Worm (Caenorhabditis elegans) whole organism, early embryonic: ENCODE measurements around the gene Y43F8C.6.
A peak's percentile ranks its signal among the peaks of the same experiment; 100 is the strongest.

Experiments used
- B0310.2 ChIP-seq: sonication (generic microtip); optimal IDR thresholded peaks from 2 replicates; lab custom pipeline; 2016; ENCODE audit warnings: mild to moderate bottlenecking, missing genetic modification characterization, missing compliant biosample characterization
- F13C5.2 ChIP-seq: sonication (generic microtip); optimal IDR thresholded peaks from 2 replicates; lab custom pipeline; 2017; ENCODE audit warnings: mild to moderate bottlenecking, missing genetic modification characterization, inconsistent platforms, missing compliant biosample characterization
- aly-1 ChIP-seq: sonication (generic microtip); optimal IDR thresholded peaks from 2 replicates; lab custom pipeline; 2016; ENCODE audit warnings: missing genetic modification characterization, missing compliant biosample characterization
- ama-1 ChIP-seq: fragments of 150-350 bp; optimal IDR thresholded peaks from 2 replicates; lab custom pipeline; 2014
- ceh-13 ChIP-seq: fragments of 200-800 bp; sonication (Bioruptor generic); optimal IDR thresholded peaks from 2 replicates; lab custom pipeline; 2018; ENCODE audit warnings: mild to moderate bottlenecking, missing genetic modification characterization, missing compliant biosample characterization
- ceh-36 ChIP-seq: sonication (generic microtip); optimal IDR thresholded peaks from 2 replicates; lab custom pipeline; 2016; ENCODE audit warnings: missing genetic modification characterization, inconsistent platforms, missing compliant biosample characterization
- ets-7 ChIP-seq: sonication (generic microtip); optimal IDR thresholded peaks from 2 replicates; lab custom pipeline; 2016; ENCODE audit warnings: missing genotype, missing genetic modification characterization, missing compliant biosample characterization
- flt-1 ChIP-seq: fragments of 200-800 bp; sonication (Bioruptor generic); IDR thresholded peaks from 2 replicates; pipeline ENCODE4 v1.3.6; 2022; ENCODE audit warnings: missing genetic modification characterization, missing compliant biosample characterization
- hmbx-1 ChIP-seq: sonication (generic microtip); optimal IDR thresholded peaks from 2 replicates; lab custom pipeline; 2016; ENCODE audit warnings: mild to moderate bottlenecking, missing genetic modification characterization, missing compliant biosample characterization
- hmg-4 ChIP-seq: fragments of 200-800 bp; sonication (Bioruptor generic); optimal IDR thresholded peaks from 2 replicates; lab custom pipeline; 2018; ENCODE audit warnings: mild to moderate bottlenecking, missing genetic modification characterization, missing compliant biosample characterization
- hnd-1 ChIP-seq: sonication (generic microtip); optimal IDR thresholded peaks from 2 replicates; lab custom pipeline; 2016; ENCODE audit warnings: missing genetic modification characterization, missing compliant biosample characterization
- pes-1 ChIP-seq: fragments of 200-800 bp; sonication (Bioruptor generic); IDR thresholded peaks from 2 replicates; pipeline ENCODE4 v1.3.6; 2022; ENCODE audit warnings: missing genetic modification reagents, missing genetic modification characterization, missing compliant biosample characterization
- scrt-1 ChIP-seq: fragments of 200-800 bp; sonication (Bioruptor generic); IDR thresholded peaks from 2 replicates; pipeline ENCODE4 v1.3.6; 2022; ENCODE audit warnings: missing genetic modification characterization, missing compliant biosample characterization
- sea-1 ChIP-seq: fragments of 200-800 bp; sonication (Bioruptor generic); conservative IDR thresholded peaks from 2 replicates; pipeline ENCODE4 v1.3.6; 2022; ENCODE audit warnings: missing genetic modification characterization, missing compliant biosample characterization
- tbx-11 ChIP-seq: fragments of 200-800 bp; sonication (Bioruptor generic); IDR thresholded peaks from 2 replicates; pipeline ENCODE4 v1.3.6; 2022; ENCODE audit warnings: missing genetic modification characterization, missing compliant biosample characterization
- tbx-37 ChIP-seq: fragments of 200-800 bp; sonication (Bioruptor generic); conservative IDR thresholded peaks from 2 replicates; pipeline ENCODE4 v1.3.6; 2022; ENCODE audit warnings: missing genetic modification reagents, missing genetic modification characterization, missing compliant biosample characterization
- tra-4 ChIP-seq: sonication (generic microtip); optimal IDR thresholded peaks from 2 replicates; lab custom pipeline; 2017; ENCODE audit warnings: missing genetic modification characterization, missing compliant biosample characterization

Y43F8C.6 gene

ce11 chrV:19636194-19636584 is 4.5 kb downstream of the Y43F8C.6 start:
- TF ChIP-seq hmbx-1 (tag; lab: Kevin White, UChicago), result no peak
- no peak for TF ChIP-seq aly-1
- no peak for TF ChIP-seq tbx-37 (GFP tag; lab: Robert Waterston, UW)
- no peak for TF ChIP-seq B0310.2 (tag; lab: Kevin White, UChicago)
- TF ChIP-seq ets-7 (tag; lab: Kevin White, UChicago), result no peak
- no peak for TF ChIP-seq hnd-1 (tag; lab: Kevin White, UChicago)
- TF ChIP-seq sea-1 (GFP tag; lab: Robert Waterston, UW), result no peak
- no peak for TF ChIP-seq ama-1 (lab: Kevin White, UChicago)

DNA sequence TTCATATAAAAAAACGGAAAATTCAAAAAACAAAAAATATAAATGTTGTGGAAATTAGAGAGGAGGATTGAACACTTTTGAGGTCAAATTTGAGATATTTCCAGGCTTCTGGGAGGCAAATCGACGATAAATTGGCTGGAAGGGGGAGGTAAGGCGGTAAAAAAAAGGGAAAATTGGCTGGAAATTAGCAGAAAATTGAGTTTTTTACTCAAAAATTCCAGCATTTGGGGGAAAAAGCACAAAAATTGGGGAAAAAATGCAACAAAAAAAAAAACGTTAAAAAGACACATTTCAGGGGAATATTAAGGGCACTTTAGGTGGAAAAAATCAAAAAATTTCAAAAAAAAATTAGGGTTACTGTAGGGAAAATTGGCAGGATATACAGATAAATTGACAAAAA is 6.5 kb downstream of the Y43F8C.6 start:
- TF ChIP-seq hmbx-1 (tag; lab: Kevin White, UChicago) (no peak), hmg-4 (GFP tag; lab: Kevin White, UChicago) (no peak), tra-4 (no peak), hnd-1 (tag; lab: Kevin White, UChicago) (no peak), tbx-37 (GFP tag; lab: Robert Waterston, UW) (0 out of 2 replicates have a peak, but pooled peaks have one; percentile 8), pes-1 (no peak), ets-7 (tag; lab: Kevin White, UChicago) (no peak), ama-1 (lab: Kevin White, UChicago) (no peak), flt-1 (GFP tag; lab: Robert Waterston, UW) (no peak)

- TF ChIP-seq ceh-13 (GFP tag; lab: Kevin White, UChicago), result no peak
- TF ChIP-seq sea-1 (GFP tag; lab: Robert Waterston, UW), result no peak
- no peak for TF ChIP-seq aly-1
- no peak for TF ChIP-seq hnd-1 (tag; lab: Kevin White, UChicago)
- no peak for TF ChIP-seq flt-1 (GFP tag; lab: Robert Waterston, UW)
- no peak for TF ChIP-seq tra-4
- no peak for TF ChIP-seq pes-1
Measured at ce11 chrV:19632948-19633347, 7.8 kb downstream of the Y43F8C.6 start.

DNA sequence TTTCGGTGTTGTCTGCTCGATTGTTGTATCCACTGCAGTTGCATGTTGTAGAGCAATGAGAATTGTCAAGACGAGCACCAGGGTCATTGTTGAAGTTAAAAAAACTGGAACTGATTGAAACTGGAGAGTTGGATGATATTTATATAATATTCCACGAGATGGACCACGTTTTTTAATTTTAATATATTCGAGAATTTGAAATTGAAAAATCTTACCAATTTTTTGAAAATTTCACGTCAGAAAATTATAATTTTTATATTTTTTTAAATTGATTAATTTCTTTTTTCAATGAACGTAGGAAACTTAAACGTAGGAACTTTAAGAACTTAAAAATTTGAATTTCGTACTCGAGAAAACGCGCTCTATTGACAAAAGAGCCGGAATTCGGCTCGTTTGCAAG is 8.2 kb downstream of the Y43F8C.6 start, which contains the start of gene Y43F8C.5:
TSS of gene Y43F8C.5 (minus strand) at position 101 of the 400 bp plus-strand sequence.
- TF ChIP-seq tra-4, result no peak
- TF ChIP-seq hnd-1 (tag; lab: Kevin White, UChicago), result no peak
- TF ChIP-seq ceh-13 (GFP tag; lab: Kevin White, UChicago), result no peak
- TF ChIP-seq ceh-36 (tag; lab: Kevin White, UChicago), result no peak
- no peak for TF ChIP-seq ama-1 (lab: Kevin White, UChicago)
- no peak for TF ChIP-seq sea-1 (GFP tag; lab: Robert Waterston, UW)
- no peak for TF ChIP-seq tbx-37 (GFP tag; lab: Robert Waterston, UW)
- no peak for TF ChIP-seq scrt-1 (GFP tag; lab: Robert Waterston, UW)
- TF ChIP-seq hmg-4 (GFP tag; lab: Kevin White, UChicago), result no peak
- no peak for TF ChIP-seq F13C5.2 (tag; lab: Kevin White, UChicago)
- TF ChIP-seq tbx-11 (GFP tag; lab: Robert Waterston, UW), result no peak
- no peak for TF ChIP-seq B0310.2 (tag; lab: Kevin White, UChicago)
- TF ChIP-seq pes-1, result no peak
- TF ChIP-seq aly-1, result no peak
- no peak for TF ChIP-seq hmbx-1 (tag; lab: Kevin White, UChicago)
- TF ChIP-seq flt-1 (GFP tag; lab: Robert Waterston, UW), result no peak
- TF ChIP-seq ets-7 (tag; lab: Kevin White, UChicago), result no peak

- TF ChIP-seq pes-1, result no peak
- no peak for TF ChIP-seq hnd-1 (tag; lab: Kevin White, UChicago)
- no peak for TF ChIP-seq B0310.2 (tag; lab: Kevin White, UChicago)
- TF ChIP-seq hmbx-1 (tag; lab: Kevin White, UChicago), result no peak
- TF ChIP-seq F13C5.2 (tag; lab: Kevin White, UChicago), result no peak
- no peak for TF ChIP-seq scrt-1 (GFP tag; lab: Robert Waterston, UW)
- no peak for TF ChIP-seq ceh-13 (GFP tag; lab: Kevin White, UChicago)
- TF ChIP-seq flt-1 (GFP tag; lab: Robert Waterston, UW), result no peak
- TF ChIP-seq aly-1, result no peak
- no peak for TF ChIP-seq tbx-11 (GFP tag; lab: Robert Waterston, UW)
- TF ChIP-seq tbx-37 (GFP tag; lab: Robert Waterston, UW), result no peak
- no peak for TF ChIP-seq ama-1 (lab: Kevin White, UChicago)
- no peak for TF ChIP-seq sea-1 (GFP tag; lab: Robert Waterston, UW)
- TF ChIP-seq hmg-4 (GFP tag; lab: Kevin White, UChicago), result no peak
- TF ChIP-seq ceh-36 (tag; lab: Kevin White, UChicago), result no peak
- TF ChIP-seq ets-7 (tag; lab: Kevin White, UChicago), result no peak
- TF ChIP-seq tra-4, result no peak
Measured at ce11 chrV:19630569-19630968, 10.1 kb downstream of the Y43F8C.6 start.

DNA sequence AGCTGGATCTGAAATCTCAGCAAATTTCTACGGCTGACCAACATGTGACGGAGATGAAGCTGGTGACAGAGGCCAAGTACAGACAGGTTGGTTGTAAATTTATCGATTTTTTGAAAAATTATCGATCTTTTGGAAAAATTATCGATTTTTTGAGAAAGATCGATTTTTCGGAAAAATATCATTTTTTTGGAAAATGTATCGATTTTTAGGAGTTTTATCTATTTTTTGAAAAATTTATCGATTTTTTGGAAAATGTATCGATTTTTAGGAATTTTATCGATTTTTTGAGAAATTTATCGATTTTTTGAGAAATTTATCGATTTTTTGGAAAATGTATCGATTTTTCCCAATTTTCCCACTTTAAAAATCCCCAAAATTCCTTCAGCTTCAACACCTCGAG is 10.7 kb downstream of the Y43F8C.6 start:
- TF ChIP-seq ceh-36 (tag; lab: Kevin White, UChicago) (no peak), tbx-11 (GFP tag; lab: Robert Waterston, UW) (no peak), scrt-1 (GFP tag; lab: Robert Waterston, UW) (no peak), hnd-1 (tag; lab: Kevin White, UChicago) (no peak), sea-1 (GFP tag; lab: Robert Waterston, UW) (no peak), tbx-37 (GFP tag; lab: Robert Waterston, UW) (no peak), B0310.2 (tag; lab: Kevin White, UChicago) (no peak), pes-1 (no peak), ama-1 (lab: Kevin White, UChicago) (no peak), ets-7 (tag; lab: Kevin White, UChicago) (no peak), hmbx-1 (tag; lab: Kevin White, UChicago) (no peak), ceh-13 (GFP tag; lab: Kevin White, UChicago) (no peak), hmg-4 (GFP tag; lab: Kevin White, UChicago) (no peak)

- no peak for TF ChIP-seq ama-1 (lab: Kevin White, UChicago)
- TF ChIP-seq hnd-1 (tag; lab: Kevin White, UChicago), result no peak
- no peak for TF ChIP-seq ceh-36 (tag; lab: Kevin White, UChicago)
- no peak for TF ChIP-seq tra-4
- TF ChIP-seq hmg-4 (GFP tag; lab: Kevin White, UChicago), result peak; percentile 37
- no peak for TF ChIP-seq flt-1 (GFP tag; lab: Robert Waterston, UW)
- TF ChIP-seq B0310.2 (tag; lab: Kevin White, UChicago), result no peak
- no peak for TF ChIP-seq tbx-11 (GFP tag; lab: Robert Waterston, UW)
- no peak for TF ChIP-seq sea-1 (GFP tag; lab: Robert Waterston, UW)
- no peak for TF ChIP-seq scrt-1 (GFP tag; lab: Robert Waterston, UW)
- peak; percentile 53 for TF ChIP-seq pes-1
- no peak for TF ChIP-seq F13C5.2 (tag; lab: Kevin White, UChicago)
- TF ChIP-seq aly-1, result no peak
- TF ChIP-seq ets-7 (tag; lab: Kevin White, UChicago), result no peak
- TF ChIP-seq hmbx-1 (tag; lab: Kevin White, UChicago), result no peak
- TF ChIP-seq ceh-13 (GFP tag; lab: Kevin White, UChicago), result no peak
- TF ChIP-seq tbx-37 (GFP tag; lab: Robert Waterston, UW), result no peak
Measured at ce11 chrV:19629544-19629943, 11.2 kb downstream of the Y43F8C.6 start.
